Worm (Caenorhabditis elegans) whole organism, L1 larva: Measurements from ENCODE around the gene C55B6.4.

ENCODE experiments used
- C04F5.9 ChIP-seq: sonication (generic microtip); optimal IDR thresholded peaks from 2 replicates; lab custom pipeline; 2016; ENCODE audit warnings: missing genetic modification characterization, missing compliant biosample characterization
- ceh-88 ChIP-seq: fragments of 200-800 bp; sonication (Bioruptor generic); IDR thresholded peaks from 2 replicates; pipeline ENCODE4 v1.3.6; 2022; ENCODE audit warnings: missing genetic modification characterization, missing compliant biosample characterization
- jun-1 ChIP-seq: fragments of 150-350 bp; optimal IDR thresholded peaks from 2 replicates; lab custom pipeline; 2014; ENCODE audit warnings: missing biosample characterization, missing genetic modification reagents, missing genetic modification characterization
- lin-14 ChIP-seq: fragments of 200-800 bp; sonication (Bioruptor generic); optimal IDR thresholded peaks from 2 replicates; lab custom pipeline; 2018; ENCODE audit warnings: mild to moderate bottlenecking, missing genetic modification characterization, moderate library complexity, missing compliant biosample characterization
- lin-35 ChIP-seq, 2 experiments: fragments of 150-350 bp; optimal IDR thresholded peaks; 2 replicates each; lab custom pipeline; 2014; ENCODE audit warnings: missing biosample characterization in 2 of 2, missing genetic modification characterization in 2 of 2, missing genetic modification reagents in 2 of 2
- nhr-11 ChIP-seq: fragments of 150-350 bp; optimal IDR thresholded peaks from 2 replicates; lab custom pipeline; 2014; ENCODE audit warnings: missing biosample characterization, missing genetic modification characterization
- pax-3 ChIP-seq: fragments of 200-800 bp; sonication (Bioruptor generic); optimal IDR thresholded peaks from 2 replicates; lab custom pipeline; 2018; ENCODE audit warnings: mild to moderate bottlenecking, missing genetic modification characterization, moderate library complexity, missing compliant biosample characterization
- skn-1 ChIP-seq: fragments of 150-350 bp; optimal IDR thresholded peaks from 2 replicates; lab custom pipeline; 2014; ENCODE audit warnings: missing biosample characterization, missing genetic modification characterization
- snpc-4 ChIP-seq: fragments of 150-350 bp; optimal IDR thresholded peaks from 2 replicates; lab custom pipeline; 2014; ENCODE audit warnings: missing biosample characterization, missing genetic modification characterization

- TF ChIP-seq skn-1 = no peak
- no peak for TF ChIP-seq snpc-4
- TF ChIP-seq pax-3 (tag; lab: Kevin White, UChicago) = no peak
- TF ChIP-seq lin-35 (GFP tag; optimal IDR thresholded peaks at IDR 0.05; lab: Kevin White, UChicago) = peak in 1 of 2 experiments; percentile 1
- no peak for TF ChIP-seq nhr-11
- peak; percentile 58 for TF ChIP-seq lin-14
- no peak for TF ChIP-seq C04F5.9
- no peak for TF ChIP-seq ceh-88 (GFP tag; lab: Robert Waterston, UW)
- TF ChIP-seq jun-1 = no peak
Measured at ce11 chrX:7217704-7218479, 30.4 kb upstream of the C55B6.4 start, which contains the start of gene syd-9.
